Fruit fly (Drosophila melanogaster): ENCODE measurements around the gene sbm.

The sbm gene

dm6 chrX:14602421-14602846 lies at the start of gene sbm (continued):
- peak; percentile 26 for TF ChIP-seq Fer1 (GFP tag; optimal IDR thresholded peaks at IDR 0.05)
- no peak for TF ChIP-seq Hand (GFP tag; optimal IDR thresholded peaks at IDR 0.05)
- TF ChIP-seq CG14667 (GFP tag; IDR thresholded peaks at IDR 0.05): 0 out of 2 replicates have a peak, but pooled peaks have one; percentile 18
- TF ChIP-seq HLH54F (GFP tag; optimal IDR thresholded peaks at IDR 0.05): peak; percentile 40
- TF ChIP-seq CG3065 (GFP tag; optimal IDR thresholded peaks at IDR 0.05): no peak
- TF ChIP-seq MBD-R2 (GFP tag; IDR thresholded peaks at IDR 0.05): no peak
- TF ChIP-seq CG11398 (GFP tag; optimal IDR thresholded peaks at IDR 0.05): no peak
- peak; percentile 22 for TF ChIP-seq CG12391 (tag; optimal IDR thresholded peaks at IDR 0.05)
- TF ChIP-seq CG6791 (GFP tag; IDR thresholded peaks at IDR 0.05; ENCODE audit: partially characterized antibody): peak; percentile 90
- TF ChIP-seq Max (GFP tag; optimal IDR thresholded peaks at IDR 0.05): no peak
- TF ChIP-seq CG2875 (GFP tag; optimal IDR thresholded peaks at IDR 0.05): no peak
- TF ChIP-seq zfh1 (GFP tag; IDR thresholded peaks at IDR 0.05): peak; percentile 67; the same call in 2 of the 3 replicates
- peak; percentile 52 for TF ChIP-seq zfh2 (GFP tag; optimal IDR thresholded peaks at IDR 0.05)
- no peak for TF ChIP-seq CG5953 (GFP tag; IDR thresholded peaks at IDR 0.05)
- TF ChIP-seq CG15073 (GFP tag; optimal IDR thresholded peaks at IDR 0.05): no peak
- TF ChIP-seq H15 (GFP tag; IDR thresholded peaks at IDR 0.05): no peak; the same call in 2 of the 3 replicates
- peak; percentile 62 for TF ChIP-seq al (GFP tag; IDR thresholded peaks at IDR 0.05)
- peak; percentile 13 for TF ChIP-seq gfzf (GFP tag; optimal IDR thresholded peaks at IDR 0.05)
- TF ChIP-seq kah (GFP tag; optimal IDR thresholded peaks at IDR 0.05): no peak
- TF ChIP-seq bsh (GFP tag; optimal IDR thresholded peaks at IDR 0.05): peak in 1 of 2 experiments; percentile 20
- peak; percentile 62; the same call in 1 of the 2 replicates for TF ChIP-seq amos (GFP tag; IDR thresholded peaks at IDR 0.05; ENCODE audit: partially characterized antibody)
- TF ChIP-seq Myb (GFP tag; optimal IDR thresholded peaks at IDR 0.05): peak; percentile 76
- TF ChIP-seq Meics (GFP tag; optimal IDR thresholded peaks at IDR 0.05): no peak
- peak; percentile 27 for TF ChIP-seq phol (tag; optimal IDR thresholded peaks at IDR 0.05)
- TF ChIP-seq CG1024 (GFP tag; IDR thresholded peaks at IDR 0.05): peak; percentile 16; the same call in 1 of the 2 replicates
- 0 out of 3 replicates have a peak, but pooled peaks have one; percentile 18 for TF ChIP-seq C15 (GFP tag; IDR thresholded peaks at IDR 0.05)
- TF ChIP-seq ato (GFP tag; IDR thresholded peaks at IDR 0.05; ENCODE audit: partially characterized antibody): peak; percentile 79
- no peak for TF ChIP-seq CG10147 (GFP tag; optimal IDR thresholded peaks at IDR 0.05)
- TF ChIP-seq CG31441 (GFP tag; IDR thresholded peaks at IDR 0.05): 0 out of 2 replicates have a peak, but pooled peaks have one; percentile 12
- no peak for TF ChIP-seq fd102C (GFP tag; optimal IDR thresholded peaks at IDR 0.05)
- TF ChIP-seq CG12104 (GFP tag; optimal IDR thresholded peaks at IDR 0.05): no peak
- no peak for TF ChIP-seq wek (GFP tag; optimal IDR thresholded peaks at IDR 0.05)
- TF ChIP-seq Med (GFP tag): peak; percentile 94
- TF ChIP-seq CG7357 (GFP tag; IDR thresholded peaks at IDR 0.05): no peak
- TF ChIP-seq gce (GFP tag; IDR thresholded peaks at IDR 0.05): no peak
- TF ChIP-seq CG15269 (tag; optimal IDR thresholded peaks at IDR 0.05): peak; percentile 41
- peak; percentile 45 for TF ChIP-seq Xbp1 (GFP tag; optimal IDR thresholded peaks at IDR 0.05)
- no peak for TF ChIP-seq zf30C (GFP tag; optimal IDR thresholded peaks at IDR 0.05)
- no peak for TF ChIP-seq Usf (GFP tag; optimal IDR thresholded peaks at IDR 0.05)
- no peak for TF ChIP-seq CG7745 (tag; optimal IDR thresholded peaks at IDR 0.05)
- TF ChIP-seq ase (GFP tag; IDR thresholded peaks at IDR 0.05): 0 out of 3 replicates have a peak, but pooled peaks have one; percentile 58
- peak; percentile 30 for TF ChIP-seq CG17802 (tag; optimal IDR thresholded peaks at IDR 0.05)
- no peak for TF ChIP-seq CG11695 (GFP tag; IDR thresholded peaks at IDR 0.05)
- peak; percentile 57; the same call in 2 of the 3 replicates for TF ChIP-seq CG34224 (GFP tag; IDR thresholded peaks at IDR 0.05; ENCODE audit: partially characterized antibody)
- no peak for TF ChIP-seq CG10321 (GFP tag; IDR thresholded peaks at IDR 0.05)
- no peak for TF ChIP-seq nau (GFP tag; optimal IDR thresholded peaks at IDR 0.05)
- peak; percentile 10 for TF ChIP-seq Fer3 (tag; optimal IDR thresholded peaks at IDR 0.05)
- TF ChIP-seq CG17568 (GFP tag; optimal IDR thresholded peaks at IDR 0.05): no peak
- TF ChIP-seq CG18619 (GFP tag; optimal IDR thresholded peaks at IDR 0.05): peak; percentile 16
- TF ChIP-seq CG3163 (GFP tag; optimal IDR thresholded peaks at IDR 0.05): no peak
